Fruit fly (Drosophila melanogaster) whole organism, prepupa: ENCODE measurements around the gene CG43703.

ENCODE experiments used
- CG10631 ChIP-seq: fragments of 200-800 bp; sonication (Bioruptor generic); optimal IDR thresholded peaks from 2 replicates; lab custom pipeline; 2016; ENCODE audit warnings: missing biosample characterization, missing genetic modification characterization
- CG10669 ChIP-seq: fragments of 200-800 bp; sonication (Bioruptor generic); optimal IDR thresholded peaks from 3 replicates; lab custom pipeline; 2018; ENCODE audit warnings: missing biosample characterization, mild to moderate bottlenecking, missing genetic modification characterization, moderate library complexity
- CG11294 ChIP-seq: fragments of 200-800 bp; sonication (Bioruptor generic); IDR thresholded peaks from 2 replicates; pipeline ENCODE4 v1.3.6; 2022; ENCODE audit warnings: missing biosample characterization, missing genetic modification characterization
- CG11762 ChIP-seq: fragments of 200-800 bp; sonication (Bioruptor generic); optimal IDR thresholded peaks from 3 replicates; lab custom pipeline; 2016; ENCODE audit warnings: missing biosample characterization, missing genetic modification characterization; ENCODE audit not compliant: insufficient read depth
- CG11902 ChIP-seq: fragments of 200-800 bp; sonication (Bioruptor generic); optimal IDR thresholded peaks from 3 replicates; lab custom pipeline; 2016; ENCODE audit warnings: missing biosample characterization, missing genetic modification characterization
- CG1621 ChIP-seq: fragments of 200-800 bp; sonication (Bioruptor generic); optimal IDR thresholded peaks from 3 replicates; lab custom pipeline; 2018; ENCODE audit warnings: missing biosample characterization, mild to moderate bottlenecking, missing genetic modification characterization
- CG16779 ChIP-seq: fragments of 200-800 bp; sonication (Bioruptor generic); optimal IDR thresholded peaks from 3 replicates; lab custom pipeline; 2017; ENCODE audit warnings: missing biosample characterization, mild to moderate bottlenecking, missing genetic modification characterization
- CG31627 ChIP-seq: fragments of 200-800 bp; sonication (Bioruptor generic); optimal IDR thresholded peaks from 3 replicates; lab custom pipeline; 2016; ENCODE audit warnings: missing biosample characterization, missing genetic modification characterization
- CG32006 ChIP-seq: fragments of 200-800 bp; sonication (Bioruptor generic); optimal IDR thresholded peaks from 3 replicates; lab custom pipeline; 2017; ENCODE audit warnings: missing biosample characterization, mild to moderate bottlenecking, missing genetic modification characterization
- CG34406 ChIP-seq: fragments of 200-800 bp; sonication (Bioruptor generic); optimal IDR thresholded peaks from 3 replicates; lab custom pipeline; 2016; ENCODE audit warnings: missing biosample characterization, missing genetic modification characterization
- CG3919 ChIP-seq: fragments of 200-800 bp; sonication (Bioruptor generic); optimal IDR thresholded peaks from 3 replicates; lab custom pipeline; 2016; ENCODE audit warnings: missing biosample characterization, missing genetic modification characterization
- CG4318 ChIP-seq: fragments of 200-800 bp; sonication (Bioruptor generic); optimal IDR thresholded peaks from 3 replicates; lab custom pipeline; 2017; ENCODE audit warnings: missing biosample characterization, mild to moderate bottlenecking, missing genetic modification characterization
- CG6163 ChIP-seq: fragments of 200-800 bp; sonication (Bioruptor generic); IDR thresholded peaks from 3 replicates; pipeline ENCODE4 v1.3.6; 2022; ENCODE audit warnings: missing biosample characterization, missing genetic modification characterization
- CG6276 ChIP-seq: fragments of 200-800 bp; sonication (Bioruptor generic); optimal IDR thresholded peaks from 2 replicates; lab custom pipeline; 2017; ENCODE audit warnings: missing biosample characterization, mild to moderate bottlenecking, missing genetic modification characterization
- CG6792 ChIP-seq: fragments of 200-800 bp; sonication (Bioruptor generic); optimal IDR thresholded peaks from 3 replicates; lab custom pipeline; 2016; ENCODE audit warnings: missing biosample characterization, missing genetic modification characterization
- CG6808 ChIP-seq: fragments of 200-800 bp; sonication (Bioruptor generic); optimal IDR thresholded peaks from 3 replicates; lab custom pipeline; 2017; ENCODE audit warnings: missing biosample characterization, missing genetic modification characterization, mild to moderate bottlenecking, moderate library complexity, missing genetic modification reagents
- CG6854 ChIP-seq: fragments of 200-800 bp; sonication (Bioruptor generic); optimal IDR thresholded peaks from 2 replicates; lab custom pipeline; 2017; ENCODE audit warnings: missing biosample characterization, mild to moderate bottlenecking, missing genetic modification characterization
- CG7368 ChIP-seq: fragments of 200-800 bp; sonication (Bioruptor generic); optimal IDR thresholded peaks from 3 replicates; lab custom pipeline; 2016; ENCODE audit warnings: missing biosample characterization, missing genetic modification characterization
- CG8119 ChIP-seq: fragments of 200-800 bp; sonication (Bioruptor generic); IDR thresholded peaks from 3 replicates; pipeline ENCODE4 v1.3.6; 2022; ENCODE audit warnings: missing biosample characterization, missing genetic modification characterization
- CG8319 ChIP-seq: fragments of 200-800 bp; sonication (Bioruptor generic); optimal IDR thresholded peaks from 3 replicates; lab custom pipeline; 2016; ENCODE audit warnings: missing biosample characterization, missing genetic modification characterization
- CG8632 ChIP-seq: fragments of 200-800 bp; sonication (Bioruptor generic); optimal IDR thresholded peaks from 3 replicates; lab custom pipeline; 2016; ENCODE audit warnings: missing biosample characterization, missing genetic modification characterization
- CG9139 ChIP-seq: fragments of 200-800 bp; sonication (Bioruptor generic); optimal IDR thresholded peaks from 3 replicates; lab custom pipeline; 2017; ENCODE audit warnings: missing biosample characterization, mild to moderate bottlenecking, missing genetic modification characterization
- Eip75B ChIP-seq: fragments of 200-800 bp; sonication (Bioruptor generic); optimal IDR thresholded peaks from 3 replicates; lab custom pipeline; 2016; ENCODE audit warnings: missing biosample characterization, missing genetic modification characterization
- Eip93F ChIP-seq: fragments of 200-800 bp; sonication (Bioruptor generic); optimal IDR thresholded peaks from 2 replicates; lab custom pipeline; 2016; ENCODE audit warnings: missing biosample characterization, mild to moderate bottlenecking, missing genetic modification characterization
- Ets96B ChIP-seq: fragments of 200-800 bp; optimal IDR thresholded peaks from 2 replicates; lab custom pipeline; 2019; ENCODE audit warnings: missing biosample characterization, mild to moderate bottlenecking, missing genetic modification characterization, moderate library complexity
- Gug ChIP-seq: fragments of 200-800 bp; sonication (Bioruptor generic); IDR thresholded peaks from 2 replicates; pipeline ENCODE4 v1.3.6; 2022; ENCODE audit warnings: missing biosample characterization, missing genetic modification characterization
- Hr38 ChIP-seq: sonication (Bioruptor generic); optimal IDR thresholded peaks from 2 replicates; lab custom pipeline; 2016; ENCODE audit warnings: missing biosample characterization, missing genetic modification characterization
- Hr39 ChIP-seq: fragments of 200-800 bp; sonication (Bioruptor generic); optimal IDR thresholded peaks from 2 replicates; lab custom pipeline; 2016; ENCODE audit warnings: missing biosample characterization, missing genetic modification characterization
- Hr4 ChIP-seq: fragments of 200-800 bp; sonication (Bioruptor generic); optimal IDR thresholded peaks from 3 replicates; lab custom pipeline; 2016; ENCODE audit warnings: missing biosample characterization, missing genetic modification characterization
- Met ChIP-seq: fragments of 200-800 bp; sonication (Bioruptor generic); optimal IDR thresholded peaks from 3 replicates; lab custom pipeline; 2016; ENCODE audit warnings: missing biosample characterization, missing genetic modification characterization
- Smox ChIP-seq: fragments of 200-800 bp; sonication (Bioruptor generic); optimal IDR thresholded peaks from 3 replicates; lab custom pipeline; 2016; ENCODE audit warnings: missing biosample characterization, missing genetic modification characterization
- Sox102F ChIP-seq: fragments of 200-800 bp; sonication (Bioruptor generic); optimal IDR thresholded peaks from 2 replicates; lab custom pipeline; 2016; ENCODE audit warnings: missing biosample characterization, mild to moderate bottlenecking, missing genetic modification characterization
- achi ChIP-seq: fragments of 200-800 bp; sonication (Bioruptor generic); optimal IDR thresholded peaks from 3 replicates; lab custom pipeline; 2016; ENCODE audit warnings: missing biosample characterization, missing genetic modification characterization
- acj6 ChIP-seq: fragments of 200-800 bp; sonication (Bioruptor generic); optimal IDR thresholded peaks from 3 replicates; lab custom pipeline; 2016; ENCODE audit warnings: missing biosample characterization, missing genetic modification characterization
- cyc ChIP-seq: fragments of 200-800 bp; sonication (Bioruptor generic); optimal IDR thresholded peaks from 3 replicates; lab custom pipeline; 2016; ENCODE audit warnings: missing biosample characterization, missing genetic modification characterization
- dac ChIP-seq: fragments of 200-800 bp; sonication (Bioruptor generic); optimal IDR thresholded peaks from 2 replicates; lab custom pipeline; 2017; ENCODE audit warnings: missing biosample characterization, mild to moderate bottlenecking, missing genetic modification characterization
- dsx ChIP-seq: fragments of 200-800 bp; optimal IDR thresholded peaks from 3 replicates; lab custom pipeline; 2019; ENCODE audit warnings: missing biosample characterization, mild to moderate bottlenecking, missing genetic modification characterization, moderate library complexity; ENCODE audit not compliant: poor library complexity, severe bottlenecking
- eg ChIP-seq: fragments of 200-800 bp; sonication (Bioruptor generic); IDR thresholded peaks from 3 replicates; pipeline ENCODE4 v1.3.6; 2022; ENCODE audit warnings: missing biosample characterization, missing genetic modification characterization
- esn ChIP-seq: fragments of 200-800 bp; sonication (Bioruptor generic); optimal IDR thresholded peaks from 2 replicates; lab custom pipeline; 2016; ENCODE audit warnings: missing biosample characterization, mild to moderate bottlenecking, missing genetic modification characterization, moderate library complexity
- fd59A ChIP-seq: fragments of 200-800 bp; sonication (Bioruptor generic); optimal IDR thresholded peaks from 2 replicates; lab custom pipeline; 2017; ENCODE audit warnings: missing biosample characterization, mild to moderate bottlenecking, missing genetic modification characterization, missing genetic modification reagents
- net ChIP-seq: fragments of 200-800 bp; sonication (Bioruptor generic); optimal IDR thresholded peaks from 3 replicates; lab custom pipeline; 2016; ENCODE audit warnings: missing biosample characterization, missing genetic modification characterization
- pdm3 ChIP-seq: fragments of 200-800 bp; sonication (Bioruptor generic); optimal IDR thresholded peaks from 3 replicates; lab custom pipeline; 2016; ENCODE audit warnings: missing biosample characterization, missing genetic modification characterization
- salr ChIP-seq, 2 experiments: fragments of 200-800 bp; sonication (Bioruptor generic); optimal IDR thresholded peaks; 3 replicates each; lab custom pipeline; 2016 to 2018; ENCODE audit warnings: missing biosample characterization in 2 of 2, missing genetic modification characterization in 2 of 2, mild to moderate bottlenecking in 1 of 2
- spab ChIP-seq: fragments of 200-800 bp; sonication (Bioruptor generic); optimal IDR thresholded peaks from 2 replicates; lab custom pipeline; 2017; ENCODE audit warnings: missing biosample characterization, mild to moderate bottlenecking, missing genetic modification characterization, missing genetic modification reagents
- ss ChIP-seq, 2 experiments: fragments of 200-800 bp; sonication (Bioruptor generic); optimal IDR thresholded peaks; 2 replicates in 1 of 2; 3 replicates in 1 of 2; lab custom pipeline; 2017 to 2018; ENCODE audit warnings: mild to moderate bottlenecking in 2 of 2, missing biosample characterization in 2 of 2, missing genetic modification characterization in 2 of 2, moderate library complexity in 1 of 2
- svp ChIP-seq: fragments of 200-800 bp; sonication (Bioruptor generic); peaks from one replicate; lab custom pipeline; 2016; ENCODE audit warnings: missing biosample characterization, missing genetic modification characterization
- topi ChIP-seq: fragments of 200-800 bp; sonication (Bioruptor generic); optimal IDR thresholded peaks from 3 replicates; lab custom pipeline; 2016; ENCODE audit warnings: missing biosample characterization, missing genetic modification characterization
- vri ChIP-seq: fragments of 200-800 bp; sonication (Bioruptor generic); optimal IDR thresholded peaks from 3 replicates; lab custom pipeline; 2016; ENCODE audit warnings: missing biosample characterization, mild to moderate bottlenecking, missing genetic modification characterization

CG43703 gene

dm6 chr2L:3786246-3786645, 21.0 kb downstream of the CG43703 start (continued):
- no peak for TF ChIP-seq CG11762 (GFP tag; lab: Kevin White, UChicago)
- peak; percentile 75 for TF ChIP-seq Met (GFP tag; lab: Kevin White, UChicago)
- TF ChIP-seq CG34406 (GFP tag; lab: Kevin White, UChicago): peak; percentile 6
- peak; percentile 78 for TF ChIP-seq pdm3 (GFP tag; lab: Kevin White, UChicago)
- peak; percentile 29 for TF ChIP-seq CG11902 (GFP tag; lab: Kevin White, UChicago)
- TF ChIP-seq spab (GFP tag; lab: Kevin White, UChicago): no peak
- TF ChIP-seq CG6808 (GFP tag; lab: Kevin White, UChicago): no peak
- TF ChIP-seq acj6: peak; percentile 71
- TF ChIP-seq CG10669 (GFP tag; lab: Kevin White, UChicago): peak; percentile 19
- TF ChIP-seq CG1621 (tag; lab: Kevin White, UChicago): no peak
- TF ChIP-seq CG32006: peak; percentile 10

DNA sequence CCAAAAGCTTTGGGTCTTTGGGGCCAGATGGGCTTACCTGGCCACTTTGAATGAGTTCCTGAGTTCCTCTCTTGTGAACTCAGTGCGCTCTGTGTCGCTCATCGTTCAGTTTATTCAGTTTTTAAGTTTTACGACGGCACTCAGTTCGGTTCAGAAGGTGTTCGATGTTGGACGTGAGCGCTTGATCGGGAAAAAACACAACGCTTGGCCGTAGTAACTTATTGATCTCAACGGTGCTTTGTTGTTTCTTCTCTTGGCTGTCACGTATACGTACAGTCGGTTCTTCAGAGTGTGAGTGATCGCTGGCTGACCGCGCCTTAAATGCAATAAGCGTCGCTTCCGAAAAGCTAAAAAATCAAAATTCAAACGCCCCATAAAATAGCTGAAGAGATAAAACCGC, 21.7 kb downstream of the CG43703 start, which contains the start of gene bark:
Gene bark, plus strand, starts transcription at position 140 of the 400 bp plus-strand sequence.
- peak; percentile 75 for TF ChIP-seq CG6854 (GFP tag; lab: Kevin White, UChicago)
- no peak for TF ChIP-seq CG11762 (GFP tag; lab: Kevin White, UChicago)
- peak; percentile 59 for TF ChIP-seq CG3919 (GFP tag; lab: Kevin White, UChicago)
- no peak for TF ChIP-seq Eip93F (GFP tag; lab: Kevin White, UChicago)
- no peak for TF ChIP-seq CG4318 (GFP tag; lab: Kevin White, UChicago)
- no peak for TF ChIP-seq Hr39 (GFP tag; lab: Kevin White, UChicago)
- TF ChIP-seq ss (GFP tag; optimal IDR thresholded peaks at IDR 0.05; lab: Kevin White, UChicago): peak; percentile 25 to 56
- TF ChIP-seq CG32006: no peak
- TF ChIP-seq CG8632: no peak
- TF ChIP-seq achi (GFP tag; lab: Kevin White, UChicago): no peak
- TF ChIP-seq salr (GFP tag; optimal IDR thresholded peaks at IDR 0.05; lab: Kevin White, UChicago): no peak
- TF ChIP-seq CG34406 (GFP tag; lab: Kevin White, UChicago): no peak
- no peak for TF ChIP-seq CG8319 (GFP tag; lab: Kevin White, UChicago)
- TF ChIP-seq CG6163: peak; percentile 65
- TF ChIP-seq acj6: no peak
- TF ChIP-seq Eip75B: peak; percentile 7
- TF ChIP-seq CG1621 (tag; lab: Kevin White, UChicago): peak; percentile 16
- TF ChIP-seq CG10631 (GFP tag; lab: Kevin White, UChicago): no peak
- peak; percentile 65 for TF ChIP-seq CG9139 (GFP tag; lab: Kevin White, UChicago)
- TF ChIP-seq fd59A (GFP tag; lab: Kevin White, UChicago): no peak
- TF ChIP-seq cyc (GFP tag; lab: Kevin White, UChicago): no peak
- no peak for TF ChIP-seq Hr4 (GFP tag; lab: Kevin White, UChicago)
- TF ChIP-seq vri (GFP tag; lab: Kevin White, UChicago): peak; percentile 81
- TF ChIP-seq CG10669 (GFP tag; lab: Kevin White, UChicago): no peak
- no peak for TF ChIP-seq svp
- no peak for TF ChIP-seq CG31627 (GFP tag; lab: Kevin White, UChicago)
- no peak for TF ChIP-seq CG11294
- TF ChIP-seq Smox (GFP tag; lab: Kevin White, UChicago): no peak
- TF ChIP-seq Hr38 (GFP tag; lab: Kevin White, UChicago): no peak
- no peak for TF ChIP-seq CG6792 (GFP tag; lab: Kevin White, UChicago)
- TF ChIP-seq CG11902 (GFP tag; lab: Kevin White, UChicago): no peak
- no peak for TF ChIP-seq Gug (GFP tag; lab: Robert Waterston, UW)
- TF ChIP-seq dac (GFP tag; lab: Kevin White, UChicago): no peak
- TF ChIP-seq eg: peak; percentile 53; the same call in 1 of the 3 replicates
- TF ChIP-seq CG8119 (GFP tag; lab: Robert Waterston, UW): no peak
- TF ChIP-seq pdm3 (GFP tag; lab: Kevin White, UChicago): no peak
- TF ChIP-seq Ets96B: no peak
- peak; percentile 46 for TF ChIP-seq Sox102F
- peak; percentile 53 for TF ChIP-seq CG16779
- no peak for TF ChIP-seq esn
- peak; percentile 4 for TF ChIP-seq net (GFP tag; lab: Kevin White, UChicago)
- TF ChIP-seq spab (GFP tag; lab: Kevin White, UChicago): no peak
- no peak for TF ChIP-seq CG6276 (GFP tag; lab: Kevin White, UChicago)
- peak; percentile 20 for TF ChIP-seq dsx (GFP tag; lab: Kevin White, UChicago)
- TF ChIP-seq Met (GFP tag; lab: Kevin White, UChicago): no peak
- TF ChIP-seq topi: peak; percentile 39
- TF ChIP-seq CG7368 (GFP tag; lab: Kevin White, UChicago): no peak
